Comparison of ENCODE assay signal across 1 fruit fly cellular context in genomic region chr3L:19216377-19216776, dm6.
TF ChIP-seq lines count a peak whose summit lies in the region.

No protein-coding gene starts in this region.

TF ChIP-seq in whole organism, embryonic, 481 proteins besides CTCF, POLR2A, EP300 and RAD21 (continued from another document):
- TF ChIP-seq Ravus (GFP tag; IDR thresholded peaks at IDR 0.05; lab: Robert Waterston, UW) (no peak; the same call in 1 of the 2 replicates), NK7.1 (GFP tag; optimal IDR thresholded peaks at IDR 0.05; lab: Kevin White, UChicago) (no peak), mam (GFP tag; optimal IDR thresholded peaks at IDR 0.05; lab: Kevin White, UChicago) (no peak), phol (tag; optimal IDR thresholded peaks at IDR 0.05; lab: Kevin White, UChicago) (peak; percentile 58), gcm (GFP tag; optimal IDR thresholded peaks at IDR 0.05; lab: Kevin White, UChicago) (peak; percentile 1), CG1603 (tag; optimal IDR thresholded peaks at IDR 0.05; lab: Kevin White, UChicago) (peak; percentile 54), Fer3 (tag; optimal IDR thresholded peaks at IDR 0.05; lab: Kevin White, UChicago) (peak; percentile 65), CG4854 (GFP tag; optimal IDR thresholded peaks at IDR 0.05; lab: Kevin White, UChicago) (no peak), CG15696 (tag; optimal IDR thresholded peaks at IDR 0.05; lab: Kevin White, UChicago) (no peak), wor (GFP tag; IDR thresholded peaks at IDR 0.05; lab: Robert Waterston, UW) (no peak), CG8281 (tag; optimal IDR thresholded peaks at IDR 0.05; lab: Kevin White, UChicago) (peak; percentile 25), slbo (GFP tag; IDR thresholded peaks at IDR 0.05; lab: Robert Waterston, UW) (peak; percentile 56; the same call in 1 of the 2 replicates), GATAe (GFP tag; conservative IDR thresholded peaks at IDR 0.05; lab: Robert Waterston, UW) (no peak), so (GFP tag; IDR thresholded peaks at IDR 0.05; lab: Robert Waterston, UW) (no peak), CG17361 (GFP tag; IDR thresholded peaks at IDR 0.05; lab: Robert Waterston, UW) (0 out of 3 replicates have a peak, but pooled peaks have one; percentile 46), CG12155 (GFP tag; optimal IDR thresholded peaks at IDR 0.05; lab: Kevin White, UChicago) (peak; percentile 1), Blimp-1 (GFP tag; optimal IDR thresholded peaks at IDR 0.05; lab: Kevin White, UChicago) (peak; percentile 48), CG13424 (tag; optimal IDR thresholded peaks at IDR 0.05; lab: Kevin White, UChicago) (peak; percentile 55), esg (GFP tag; conservative IDR thresholded peaks at IDR 0.05; lab: Robert Waterston, UW) (no peak), sens-2 (GFP tag; IDR thresholded peaks at IDR 0.05; lab: Robert Waterston, UW) (no peak), zf30C (GFP tag; optimal IDR thresholded peaks at IDR 0.05; lab: Kevin White, UChicago) (no peak), nmo (GFP tag; optimal IDR thresholded peaks at IDR 0.05; lab: Kevin White, UChicago) (peak; percentile 30), CG8089 (GFP tag; optimal IDR thresholded peaks at IDR 0.05; lab: Kevin White, UChicago) (no peak), CG6272 (GFP tag; IDR thresholded peaks at IDR 0.05; lab: Robert Waterston, UW) (no peak), sqz (GFP tag; optimal IDR thresholded peaks at IDR 0.05; lab: Kevin White, UChicago) (no peak), gt (GFP tag; IDR thresholded peaks at IDR 0.05; lab: Robert Waterston, UW) (no peak), cad (GFP tag; optimal IDR thresholded peaks at IDR 0.05; lab: Kevin White, UChicago) (no peak), kni (GFP tag; optimal IDR thresholded peaks at IDR 0.05; lab: Kevin White, UChicago) (no peak), CG13296 (GFP tag; optimal IDR thresholded peaks at IDR 0.05; lab: Kevin White, UChicago) (peak; percentile 29), Antp (GFP tag; optimal IDR thresholded peaks at IDR 0.05; lab: Kevin White, UChicago) (no peak), HmgD (GFP tag; optimal IDR thresholded peaks at IDR 0.05; lab: Kevin White, UChicago) (no peak)
